Worm (Caenorhabditis elegans) whole organism, L1 larva: ENCODE data around the gene lgl-1.

Experiments
- C04F5.9 ChIP-seq: sonication (generic microtip); optimal IDR thresholded peaks from 2 replicates; lab custom pipeline; 2016; ENCODE audit warnings: missing genetic modification characterization, missing compliant biosample characterization
- C16A3.4 ChIP-seq: fragments of 150-350 bp; optimal IDR thresholded peaks from 2 replicates; lab custom pipeline; 2014; ENCODE audit warnings: missing biosample characterization, missing genetic modification characterization
- C34B4.2 ChIP-seq: sonication (generic microtip); optimal IDR thresholded peaks from 2 replicates; lab custom pipeline; 2017; ENCODE audit warnings: mild to moderate bottlenecking, missing genetic modification characterization, missing compliant biosample characterization
- F16B12.6 ChIP-seq: fragments of 150-350 bp; optimal IDR thresholded peaks from 2 replicates; lab custom pipeline; 2014; ENCODE audit warnings: missing biosample characterization, missing genetic modification characterization
- Y116A8C.19 ChIP-seq: sonication (generic microtip); optimal IDR thresholded peaks from 2 replicates; lab custom pipeline; 2016; ENCODE audit warnings: missing compliant biosample characterization, missing genetic modification characterization, borderline replicate concordance
- aha-1 ChIP-seq: fragments of 150-350 bp; optimal IDR thresholded peaks from 2 replicates; lab custom pipeline; 2014; ENCODE audit warnings: missing biosample characterization, missing genetic modification characterization
- aly-2 ChIP-seq: fragments of 150-350 bp; optimal IDR thresholded peaks from 2 replicates; lab custom pipeline; 2014; ENCODE audit warnings: missing biosample characterization, missing genetic modification characterization
- ceh-82 ChIP-seq, 3 experiments: fragments of 150-350 bp in 1 of 3; sonication (generic microtip) in 2 of 3; optimal IDR thresholded peaks; 2 replicates each; lab custom pipeline; 2014 to 2017; ENCODE audit warnings: missing biosample characterization in 3 of 3, missing genetic modification characterization in 3 of 3
- ceh-88 ChIP-seq: fragments of 200-800 bp; sonication (Bioruptor generic); IDR thresholded peaks from 2 replicates; pipeline ENCODE4 v1.3.6; 2022; ENCODE audit warnings: missing genetic modification characterization, missing compliant biosample characterization
- ceh-90 ChIP-seq: sonication (generic microtip); optimal IDR thresholded peaks from 2 replicates; lab custom pipeline; 2016; ENCODE audit warnings: missing genetic modification characterization, missing compliant biosample characterization
- dsc-1 ChIP-seq: sonication (generic microtip); optimal IDR thresholded peaks from 2 replicates; lab custom pipeline; 2016; ENCODE audit warnings: mild to moderate bottlenecking, missing genetic modification characterization, missing compliant biosample characterization
- efl-3 ChIP-seq: fragments of 200-800 bp; sonication (Bioruptor generic); optimal IDR thresholded peaks from 2 replicates; lab custom pipeline; 2018; ENCODE audit warnings: mild to moderate bottlenecking, missing genetic modification characterization, missing compliant biosample characterization
- egl-13 ChIP-seq: sonication (generic microtip); optimal IDR thresholded peaks from 2 replicates; lab custom pipeline; 2016; ENCODE audit warnings: missing genotype, missing genetic modification reagents, missing genetic modification characterization, missing compliant biosample characterization
- egl-27 ChIP-seq, 2 experiments: fragments of 150-350 bp in 1 of 2; sonication (generic microtip); optimal IDR thresholded peaks; 3 replicates each; lab custom pipeline; 2017 to 2018; ENCODE audit warnings: missing biosample characterization in 2 of 2, missing genetic modification characterization in 2 of 2, missing genetic modification reagents in 2 of 2
- elt-3 ChIP-seq, 6 experiments: fragments of 150-350 bp in 1 of 6; sonication (generic microtip); optimal IDR thresholded peaks; 2 replicates each; lab custom pipeline; 2017 to 2018; ENCODE audit warnings: missing biosample characterization in 6 of 6, missing genetic modification characterization in 6 of 6, inconsistent platforms in 1 of 6
- ets-5 ChIP-seq: fragments of 200-800 bp; sonication (Bioruptor generic); IDR thresholded peaks from 2 replicates; pipeline ENCODE4 v1.3.6; 2022; ENCODE audit warnings: missing genetic modification characterization, missing compliant biosample characterization
- fkh-10 ChIP-seq: sonication (generic microtip); optimal IDR thresholded peaks from 2 replicates; lab custom pipeline; 2017; ENCODE audit warnings: missing biosample characterization, missing genetic modification reagents, missing genetic modification characterization
- fkh-4 ChIP-seq: sonication (generic microtip); optimal IDR thresholded peaks from 2 replicates; lab custom pipeline; 2016; ENCODE audit warnings: missing compliant biosample characterization, missing genetic modification characterization, borderline replicate concordance
- fkh-8 ChIP-seq: sonication (generic microtip); optimal IDR thresholded peaks from 2 replicates; lab custom pipeline; 2016; ENCODE audit warnings: mild to moderate bottlenecking, missing genetic modification characterization, missing compliant biosample characterization
- irx-1 ChIP-seq: sonication (generic microtip); optimal IDR thresholded peaks from 2 replicates; lab custom pipeline; 2016; ENCODE audit warnings: missing genetic modification characterization, missing compliant biosample characterization
- lin-13 ChIP-seq: fragments of 150-350 bp; optimal IDR thresholded peaks from 2 replicates; lab custom pipeline; 2014; ENCODE audit warnings: missing biosample characterization, missing genetic modification reagents, missing genetic modification characterization
- lin-14 ChIP-seq: fragments of 200-800 bp; sonication (Bioruptor generic); optimal IDR thresholded peaks from 2 replicates; lab custom pipeline; 2018; ENCODE audit warnings: mild to moderate bottlenecking, missing genetic modification characterization, moderate library complexity, missing compliant biosample characterization
- lin-35 ChIP-seq, 2 experiments: fragments of 150-350 bp; optimal IDR thresholded peaks; 2 replicates each; lab custom pipeline; 2014; ENCODE audit warnings: missing biosample characterization in 2 of 2, missing genetic modification characterization in 2 of 2, missing genetic modification reagents in 2 of 2
- mab-9 ChIP-seq: fragments of 200-800 bp; sonication (Bioruptor generic); IDR thresholded peaks from 2 replicates; pipeline ENCODE4 v1.3.6; 2022; ENCODE audit warnings: missing genetic modification reagents, missing genetic modification characterization, missing compliant biosample characterization
- mep-1 ChIP-seq: fragments of 150-350 bp; optimal IDR thresholded peaks from 2 replicates; lab custom pipeline; 2014; ENCODE audit warnings: missing biosample characterization, missing genetic modification characterization
- nhr-47 ChIP-seq: sonication (generic microtip); optimal IDR thresholded peaks from 2 replicates; lab custom pipeline; 2016; ENCODE audit warnings: mild to moderate bottlenecking, missing genetic modification characterization, moderate library complexity, missing compliant biosample characterization
- nhr-71 ChIP-seq: sonication (generic microtip); optimal IDR thresholded peaks from 2 replicates; lab custom pipeline; 2016; ENCODE audit warnings: mild to moderate bottlenecking, missing genetic modification characterization, moderate library complexity, missing compliant biosample characterization
- nhr-76 ChIP-seq: sonication (generic microtip); optimal IDR thresholded peaks from 2 replicates; lab custom pipeline; 2017; ENCODE audit warnings: missing biosample characterization, missing genetic modification characterization
- nhr-84 ChIP-seq: sonication (generic microtip); optimal IDR thresholded peaks from 2 replicates; lab custom pipeline; 2017; ENCODE audit warnings: missing biosample characterization, missing genetic modification characterization
- pag-3 ChIP-seq: sonication (generic microtip); optimal IDR thresholded peaks from 2 replicates; lab custom pipeline; 2017; ENCODE audit warnings: missing genetic modification characterization, mild to moderate bottlenecking, missing compliant biosample characterization, antibody characterized with exemption, borderline replicate concordance; ENCODE audit not compliant: insufficient read depth
- pqm-1 ChIP-seq: sonication (generic microtip); optimal IDR thresholded peaks from 3 replicates; lab custom pipeline; 2017; ENCODE audit warnings: missing biosample characterization, missing genetic modification characterization
- rnt-1 ChIP-seq: sonication (generic microtip); optimal IDR thresholded peaks from 2 replicates; lab custom pipeline; 2016; ENCODE audit warnings: mild to moderate bottlenecking, missing genetic modification characterization, moderate library complexity, missing compliant biosample characterization
- snpc-4 ChIP-seq: fragments of 150-350 bp; optimal IDR thresholded peaks from 2 replicates; lab custom pipeline; 2014; ENCODE audit warnings: missing biosample characterization, missing genetic modification characterization
- snu-23 ChIP-seq: sonication (generic microtip); optimal IDR thresholded peaks from 2 replicates; lab custom pipeline; 2016; ENCODE audit warnings: missing genetic modification characterization, missing compliant biosample characterization
- sox-4 ChIP-seq: sonication (generic microtip); optimal IDR thresholded peaks from 2 replicates; lab custom pipeline; 2016; ENCODE audit warnings: missing genetic modification characterization, missing compliant biosample characterization
- swsn-7 ChIP-seq: sonication (generic microtip); optimal IDR thresholded peaks from 2 replicates; lab custom pipeline; 2016; ENCODE audit warnings: missing genetic modification characterization, missing compliant biosample characterization
- tbx-2 ChIP-seq: sonication (generic microtip); optimal IDR thresholded peaks from 2 replicates; lab custom pipeline; 2016; ENCODE audit warnings: missing genetic modification characterization, missing compliant biosample characterization
- unc-130 ChIP-seq: fragments of 150-350 bp; optimal IDR thresholded peaks from 2 replicates; lab custom pipeline; 2017; ENCODE audit warnings: missing biosample characterization, missing genetic modification characterization, inconsistent platforms
- unc-30 ChIP-seq: sonication (generic microtip); optimal IDR thresholded peaks from 2 replicates; lab custom pipeline; 2017; ENCODE audit warnings: missing biosample characterization, missing genetic modification characterization
- unc-86 ChIP-seq: sonication (generic microtip); optimal IDR thresholded peaks from 2 replicates; lab custom pipeline; 2016; ENCODE audit warnings: missing genetic modification characterization, missing compliant biosample characterization
- vab-15 ChIP-seq: sonication (generic microtip); optimal IDR thresholded peaks from 2 replicates; lab custom pipeline; 2017; ENCODE audit warnings: missing genotype, mild to moderate bottlenecking, missing genetic modification characterization, missing compliant biosample characterization
- zag-1 ChIP-seq: fragments of 150-350 bp; optimal IDR thresholded peaks from 2 replicates; lab custom pipeline; 2014; ENCODE audit warnings: missing biosample characterization, missing genetic modification characterization
- zip-4 ChIP-seq: fragments of 200-800 bp; sonication (Bioruptor generic); optimal IDR thresholded peaks from 2 replicates; lab custom pipeline; 2018; ENCODE audit warnings: mild to moderate bottlenecking, missing genetic modification characterization, moderate library complexity, missing compliant biosample characterization

Gene lgl-1

DNA sequence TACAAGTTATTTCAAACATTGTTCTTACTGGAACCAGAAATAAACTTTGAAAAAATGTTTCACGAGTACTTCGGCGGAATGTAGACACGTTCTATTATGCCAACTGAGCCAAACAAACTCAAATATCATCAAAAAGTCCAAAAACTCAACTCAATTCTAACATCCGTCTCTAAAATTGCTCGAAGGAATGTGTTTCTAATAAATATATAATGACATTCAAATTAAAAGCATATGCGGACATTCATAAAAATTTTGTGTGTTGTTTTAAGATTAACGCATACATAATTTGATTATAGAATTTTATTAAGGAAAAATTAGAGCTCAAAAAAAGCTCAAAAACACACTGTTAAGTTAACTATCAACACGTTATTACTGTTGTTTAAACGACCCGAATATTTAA lies 25.4 kb downstream of the lgl-1 start:
- TF ChIP-seq F16B12.6 (tag; lab: Kevin White, UChicago), result no peak
- peak; percentile 89 for TF ChIP-seq fkh-4 (tag; lab: Kevin White, UChicago)
- TF ChIP-seq dsc-1 (tag; lab: Kevin White, UChicago), result peak; percentile 90
- TF ChIP-seq, all 84 proteins: peak for 2

DNA sequence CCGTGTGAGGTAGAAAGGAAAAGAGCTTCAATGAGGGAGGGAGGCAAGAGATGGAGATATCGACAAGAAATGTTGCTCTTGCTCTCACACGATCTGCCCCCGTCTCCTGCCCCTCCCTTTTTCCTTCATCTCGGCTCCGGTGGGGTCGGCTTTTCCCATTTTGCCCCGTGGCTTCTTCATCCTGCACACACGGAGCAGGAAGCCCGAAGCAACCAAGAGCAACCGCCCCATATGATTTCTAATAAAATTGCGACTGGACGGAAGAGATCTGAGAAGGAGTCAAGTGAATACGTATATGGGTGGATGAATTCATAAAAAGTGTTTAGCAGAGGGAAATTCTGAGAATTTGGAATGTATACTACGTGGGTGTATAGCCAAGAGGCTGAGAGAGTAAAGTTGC lies 26.2 kb downstream of the lgl-1 start:
- TF ChIP-seq pag-3 (tag; lab: Kevin White, UChicago) (no peak), unc-30 (no peak), egl-27 (tag; optimal IDR thresholded peaks at IDR 0.05; lab: Kevin White, UChicago) (no peak), lin-14 (GFP tag; lab: Kevin White, UChicago) (peak; percentile 74), nhr-47 (tag; lab: Kevin White, UChicago) (peak; percentile 63), ets-5 (GFP tag; lab: Robert Waterston, UW) (no peak), pqm-1 (tag; lab: Kevin White, UChicago) (no peak), dsc-1 (tag; lab: Kevin White, UChicago) (peak; percentile 47), lin-35 (GFP tag; optimal IDR thresholded peaks at IDR 0.05; lab: Kevin White, UChicago) (peak in 1 of 2 experiments; percentile 3), fkh-10 (GFP tag; lab: Kevin White, UChicago) (peak; percentile 45), vab-15 (tag; lab: Kevin White, UChicago) (no peak), nhr-84 (tag; lab: Kevin White, UChicago) (no peak), unc-130 (no peak), zip-4 (GFP tag; lab: Kevin White, UChicago) (no peak), nhr-71 (tag; lab: Kevin White, UChicago) (peak; percentile 59), snu-23 (peak; percentile 9), unc-86 (tag; lab: Kevin White, UChicago) (peak; percentile 20), swsn-7 (tag; lab: Kevin White, UChicago) (peak; percentile 21), fkh-8 (tag; lab: Kevin White, UChicago) (peak; percentile 93), aly-2 (tag; lab: Kevin White, UChicago) (no peak), tbx-2 (tag; lab: Kevin White, UChicago) (no peak), Y116A8C.19 (no peak), lin-13 (no peak), C16A3.4 (tag; lab: Kevin White, UChicago) (no peak), C34B4.2 (no peak), irx-1 (no peak), ceh-88 (GFP tag; lab: Robert Waterston, UW) (no peak), nhr-76 (tag; lab: Kevin White, UChicago) (no peak), mep-1 (tag; lab: Kevin White, UChicago) (no peak), zag-1 (tag; lab: Kevin White, UChicago) (no peak), mab-9 (GFP tag; lab: Robert Waterston, UW) (no peak), sox-4 (tag; lab: Kevin White, UChicago) (no peak), egl-13 (tag; lab: Kevin White, UChicago) (peak; percentile 71), rnt-1 (no peak), aha-1 (tag; lab: Kevin White, UChicago) (no peak), C04F5.9 (no peak), snpc-4 (tag; lab: Kevin White, UChicago) (no peak), elt-3 (tag; optimal IDR thresholded peaks at IDR 0.05; lab: Kevin White, UChicago) (no peak), ceh-82 (tag; optimal IDR thresholded peaks at IDR 0.05; lab: Kevin White, UChicago) (peak in 1 of 3 experiments; percentile 46), efl-3 (GFP tag; lab: Kevin White, UChicago) (no peak), ceh-90 (tag; lab: Kevin White, UChicago) (no peak)
